Worm (Caenorhabditis elegans) whole organism, L2 larva: ENCODE data around the gene F14H3.5.

Source experiments
- C34F6.9 ChIP-seq: fragments of 150-350 bp; optimal IDR thresholded peaks from 2 replicates; lab custom pipeline; 2014; ENCODE audit warnings: missing biosample characterization, missing genetic modification characterization
- F13H6.1 ChIP-seq: sonication (generic microtip); optimal IDR thresholded peaks from 2 replicates; lab custom pipeline; 2016; ENCODE audit warnings: missing genetic modification characterization, missing compliant biosample characterization
- R02D3.7 ChIP-seq: fragments of 150-350 bp; optimal IDR thresholded peaks from 2 replicates; lab custom pipeline; 2014; ENCODE audit warnings: missing biosample characterization, missing genetic modification characterization
- Y55F3AM.14 ChIP-seq: fragments of 200-800 bp; sonication (Bioruptor generic); optimal IDR thresholded peaks from 2 replicates; lab custom pipeline; 2018; ENCODE audit warnings: mild to moderate bottlenecking, missing genetic modification characterization, missing compliant biosample characterization
- aly-2 ChIP-seq: fragments of 150-350 bp; optimal IDR thresholded peaks from 2 replicates; lab custom pipeline; 2014; ENCODE audit warnings: missing biosample characterization, missing genetic modification characterization
- ama-1 ChIP-seq: fragments of 150-350 bp; optimal IDR thresholded peaks from 2 replicates; lab custom pipeline; 2018; ENCODE audit warnings: inconsistent platforms
- blmp-1 ChIP-seq: sonication (generic microtip); optimal IDR thresholded peaks from 2 replicates; lab custom pipeline; 2017; ENCODE audit warnings: missing genetic modification characterization, mild to moderate bottlenecking, missing compliant biosample characterization, antibody characterized with exemption, moderate library complexity; ENCODE audit not compliant: insufficient read depth
- ceh-16 ChIP-seq: fragments of 150-350 bp; optimal IDR thresholded peaks from 2 replicates; lab custom pipeline; 2014; ENCODE audit warnings: missing biosample characterization, missing genetic modification characterization
- ceh-82 ChIP-seq: fragments of 150-350 bp; optimal IDR thresholded peaks from 2 replicates; lab custom pipeline; 2014; ENCODE audit warnings: missing biosample characterization, missing genetic modification characterization
- crh-2 ChIP-seq: sonication (generic microtip); optimal IDR thresholded peaks from 2 replicates; lab custom pipeline; 2017; ENCODE audit warnings: missing biosample characterization, missing genetic modification characterization
- dmd-4 ChIP-seq: sonication (generic microtip); optimal IDR thresholded peaks from 2 replicates; lab custom pipeline; 2017; ENCODE audit warnings: missing biosample characterization, missing genetic modification characterization
- egl-27 ChIP-seq: sonication (generic microtip); optimal IDR thresholded peaks from 3 replicates; lab custom pipeline; 2017; ENCODE audit warnings: missing biosample characterization, missing genetic modification reagents, missing genetic modification characterization
- elt-1 ChIP-seq: fragments of 150-350 bp; optimal IDR thresholded peaks from 2 replicates; lab custom pipeline; 2014; ENCODE audit warnings: missing biosample characterization, missing genetic modification characterization
- elt-3 ChIP-seq: sonication (generic microtip); optimal IDR thresholded peaks from 2 replicates; lab custom pipeline; 2017; ENCODE audit warnings: missing biosample characterization, missing genetic modification characterization
- gmeb-1 ChIP-seq: fragments of 150-350 bp; optimal IDR thresholded peaks from 2 replicates; lab custom pipeline; 2014; ENCODE audit warnings: missing biosample characterization, missing genetic modification characterization
- lin-39 ChIP-seq: fragments of 150-350 bp; optimal IDR thresholded peaks from 2 replicates; lab custom pipeline; 2014; ENCODE audit warnings: missing biosample characterization, missing genetic modification reagents, missing genetic modification characterization
- mbf-1 ChIP-seq: sonication (generic microtip); optimal IDR thresholded peaks from 2 replicates; lab custom pipeline; 2017; ENCODE audit warnings: missing biosample characterization, missing genetic modification characterization
- mdl-1 ChIP-seq, 2 experiments: fragments of 150-350 bp in 1 of 2; sonication (generic microtip) in 1 of 2; optimal IDR thresholded peaks; 2 replicates each; lab custom pipeline; 2017; ENCODE audit warnings: missing biosample characterization in 2 of 2, missing genetic modification characterization in 2 of 2
- nhr-10 ChIP-seq: sonication (generic microtip); optimal IDR thresholded peaks from 2 replicates; lab custom pipeline; 2017; ENCODE audit warnings: missing biosample characterization, missing genetic modification characterization
- nhr-11 ChIP-seq: fragments of 150-350 bp; optimal IDR thresholded peaks from 2 replicates; lab custom pipeline; 2014; ENCODE audit warnings: missing biosample characterization, missing genetic modification characterization
- nhr-12 ChIP-seq: fragments of 150-350 bp; optimal IDR thresholded peaks from 2 replicates; lab custom pipeline; 2014; ENCODE audit warnings: missing biosample characterization, missing genetic modification characterization
- nhr-129 ChIP-seq: fragments of 150-350 bp; optimal IDR thresholded peaks from 2 replicates; lab custom pipeline; 2014; ENCODE audit warnings: missing biosample characterization, missing genetic modification characterization
- nhr-21 ChIP-seq: fragments of 150-350 bp; optimal IDR thresholded peaks from 2 replicates; lab custom pipeline; 2014; ENCODE audit warnings: missing biosample characterization, missing genetic modification characterization
- nhr-23 ChIP-seq: fragments of 150-350 bp; optimal IDR thresholded peaks from 2 replicates; lab custom pipeline; 2014; ENCODE audit warnings: missing biosample characterization, missing genetic modification reagents, missing genetic modification characterization
- nhr-25 ChIP-seq: fragments of 150-350 bp; sonication (generic microtip); optimal IDR thresholded peaks from 3 replicates; lab custom pipeline; 2014; ENCODE audit warnings: missing biosample characterization, missing genetic modification characterization
- nhr-6 ChIP-seq: fragments of 150-350 bp; optimal IDR thresholded peaks from 2 replicates; lab custom pipeline; 2014; ENCODE audit warnings: missing biosample characterization, missing genetic modification characterization
- sem-4 ChIP-seq: fragments of 150-350 bp; optimal IDR thresholded peaks from 2 replicates; lab custom pipeline; 2014; ENCODE audit warnings: missing biosample characterization, missing genetic modification reagents, missing genetic modification characterization
- skn-1 ChIP-seq: sonication (generic microtip); optimal IDR thresholded peaks from 2 replicates; lab custom pipeline; 2017; ENCODE audit warnings: missing biosample characterization, missing genetic modification characterization
- snpc-4 ChIP-seq: fragments of 150-350 bp; optimal IDR thresholded peaks from 2 replicates; lab custom pipeline; 2014; ENCODE audit warnings: missing biosample characterization, missing genetic modification characterization
- unc-55 ChIP-seq: fragments of 150-350 bp; sonication (generic microtip); optimal IDR thresholded peaks from 3 replicates; lab custom pipeline; 2014; ENCODE audit warnings: missing biosample characterization, missing genetic modification reagents, missing genetic modification characterization
- zag-1 ChIP-seq: fragments of 150-350 bp; optimal IDR thresholded peaks from 2 replicates; lab custom pipeline; 2014; ENCODE audit warnings: missing biosample characterization, missing genetic modification characterization
- ztf-11 ChIP-seq: sonication (generic microtip); optimal IDR thresholded peaks from 2 replicates; lab custom pipeline; 2017; ENCODE audit warnings: missing biosample characterization, missing genetic modification characterization
- ztf-4 ChIP-seq: fragments of 150-350 bp; optimal IDR thresholded peaks from 2 replicates; lab custom pipeline; 2014; ENCODE audit warnings: missing biosample characterization, missing genetic modification characterization

The F14H3.5 gene

DNA sequence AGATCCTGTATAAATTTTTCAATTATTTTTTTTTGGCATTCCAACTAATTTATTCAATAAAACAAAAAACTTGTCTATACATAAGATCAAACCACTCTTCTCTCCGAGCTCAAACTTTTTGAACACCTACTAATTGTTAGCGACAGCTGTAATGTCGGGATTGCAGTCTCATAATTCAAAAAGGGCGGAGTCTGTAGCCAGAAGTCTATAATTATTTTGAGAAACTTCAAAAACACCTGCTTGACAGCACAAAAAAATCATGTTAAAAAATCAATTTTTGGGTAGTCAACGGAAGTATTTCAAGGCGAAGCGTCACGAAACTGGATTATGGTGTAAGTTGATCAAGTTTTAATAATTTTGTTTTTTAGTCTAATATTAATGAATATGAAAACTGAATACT lies 36.8 kb downstream of the F14H3.5 start, which contains the start of gene srx-44:
Gene srx-44 (plus strand): TSS at position 301 of the 400 bp plus-strand sequence.
- TF ChIP-seq F13H6.1 (tag; lab: Kevin White, UChicago) (no peak), nhr-10 (tag; lab: Kevin White, UChicago) (no peak), nhr-129 (tag; lab: Kevin White, UChicago) (no peak), elt-3 (tag; lab: Kevin White, UChicago) (no peak), unc-55 (GFP tag; lab: Kevin White, UChicago) (no peak), nhr-25 (tag; lab: Kevin White, UChicago) (no peak), dmd-4 (tag; lab: Kevin White, UChicago) (no peak), ztf-4 (tag; lab: Kevin White, UChicago) (no peak), mdl-1 (tag; optimal IDR thresholded peaks at IDR 0.05; lab: Kevin White, UChicago) (no peak)

DNA sequence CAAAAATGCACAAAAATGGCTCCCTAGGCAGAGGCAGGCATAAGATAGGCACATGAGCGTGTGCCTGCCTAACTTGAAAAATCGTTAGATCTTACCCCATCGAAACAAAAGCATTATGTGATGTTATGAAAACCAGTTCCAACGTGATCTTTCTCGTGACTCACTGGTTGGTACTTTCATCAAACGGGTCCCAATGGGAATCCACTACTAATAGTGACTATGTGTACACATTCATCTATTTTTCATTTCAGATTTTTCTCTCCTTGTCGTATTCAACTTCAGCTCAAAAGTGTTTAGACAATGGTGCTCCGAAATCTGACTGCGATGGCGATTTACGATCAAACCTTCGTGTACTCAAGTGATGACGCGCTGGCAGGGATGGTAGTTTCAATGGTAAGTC lies 39.2 kb downstream of the F14H3.5 start, which contains the start of gene srx-43:
Gene srx-43 (plus strand): TSS at position 301 of the 400 bp plus-strand sequence.
- TF ChIP-seq snpc-4 (tag; lab: Kevin White, UChicago): no peak
- no peak for TF ChIP-seq F13H6.1 (tag; lab: Kevin White, UChicago)
- TF ChIP-seq unc-55 (GFP tag; lab: Kevin White, UChicago): no peak
- TF ChIP-seq nhr-6: no peak
- no peak for TF ChIP-seq R02D3.7 (tag; lab: Kevin White, UChicago)

DNA sequence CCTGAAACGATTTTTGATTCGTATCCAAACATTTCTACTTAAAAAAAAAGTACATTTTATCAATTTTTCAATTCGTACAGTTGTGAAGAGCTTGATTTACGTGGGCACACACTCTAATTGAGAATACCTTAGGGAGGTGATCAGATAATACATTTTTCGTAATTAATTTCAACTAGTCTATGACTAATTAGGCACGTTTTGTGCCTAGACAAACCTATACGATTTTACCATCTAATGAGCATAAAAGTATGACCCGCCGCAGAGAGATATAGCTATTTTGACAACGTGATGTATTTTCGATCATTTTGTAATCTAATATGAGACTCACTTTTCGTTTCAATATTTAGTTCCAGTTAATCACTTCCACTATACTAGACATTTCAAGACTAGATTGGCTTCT lies 39.9 kb downstream of the F14H3.5 start:
- TF ChIP-seq nhr-6 (no peak), F13H6.1 (tag; lab: Kevin White, UChicago) (no peak), elt-1 (tag; lab: Kevin White, UChicago) (no peak)

DNA sequence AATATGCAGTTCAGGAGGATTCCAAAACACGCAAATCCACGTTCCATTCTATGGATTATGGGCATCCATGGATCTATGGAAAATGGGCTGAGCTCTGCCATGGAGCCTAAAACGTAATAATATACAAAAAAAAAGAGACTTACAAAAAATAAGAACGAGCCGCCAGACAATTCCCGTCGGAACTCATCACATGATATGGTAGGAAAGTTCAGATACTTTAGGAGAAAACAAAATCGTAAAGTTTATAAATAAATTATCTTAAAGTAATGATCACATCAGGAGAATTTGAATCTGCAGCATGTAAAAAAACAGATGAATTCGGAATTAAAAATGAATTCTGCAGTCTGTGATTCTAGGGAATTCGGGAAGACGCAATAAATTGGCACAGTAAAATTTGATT lies 41.2 kb downstream of the F14H3.5 start, which contains the start of gene str-232:
Gene str-232 (minus strand): TSS at position 101 of the 400 bp plus-strand sequence.
- TF ChIP-seq ceh-82 (tag; lab: Kevin White, UChicago) (no peak), aly-2 (tag; lab: Kevin White, UChicago) (no peak), zag-1 (tag; lab: Kevin White, UChicago) (no peak), nhr-21 (tag; lab: Kevin White, UChicago) (no peak)

DNA sequence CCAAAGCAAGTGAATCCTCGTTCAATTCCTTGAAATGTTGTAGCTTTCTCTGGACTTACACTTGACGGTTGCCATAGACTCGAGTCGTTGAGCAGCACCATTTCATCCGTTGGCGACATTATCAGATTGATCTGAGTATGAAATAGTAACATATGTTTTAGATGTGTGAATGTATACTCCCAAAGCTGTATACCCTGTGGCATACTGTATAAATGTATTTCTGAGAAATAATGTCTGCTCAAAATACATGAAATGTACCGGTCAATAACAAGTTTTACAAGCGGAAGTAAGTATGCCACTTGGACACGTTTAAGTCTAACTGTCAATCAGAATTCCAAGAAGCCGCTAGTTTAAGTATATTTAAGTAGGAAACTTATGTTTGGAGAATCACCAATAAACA lies 47.3 kb downstream of the F14H3.5 start, which contains the start of gene str-233:
Gene str-233 (minus strand): TSS at position 101 of the 400 bp plus-strand sequence.
- TF ChIP-seq ztf-11 (tag; lab: Kevin White, UChicago): no peak
- no peak for TF ChIP-seq nhr-21 (tag; lab: Kevin White, UChicago)
- TF ChIP-seq ceh-82 (tag; lab: Kevin White, UChicago): no peak
- TF ChIP-seq C34F6.9 (tag; lab: Kevin White, UChicago): no peak
- TF ChIP-seq nhr-25 (tag; lab: Kevin White, UChicago): no peak
- no peak for TF ChIP-seq zag-1 (tag; lab: Kevin White, UChicago)
- TF ChIP-seq nhr-23 (tag; lab: Kevin White, UChicago): no peak
- no peak for TF ChIP-seq unc-55 (GFP tag; lab: Kevin White, UChicago)
- TF ChIP-seq blmp-1 (tag; lab: Kevin White, UChicago): no peak
- no peak for TF ChIP-seq Y55F3AM.14 (GFP tag; lab: Kevin White, UChicago)
- no peak for TF ChIP-seq ztf-4 (tag; lab: Kevin White, UChicago)

DNA sequence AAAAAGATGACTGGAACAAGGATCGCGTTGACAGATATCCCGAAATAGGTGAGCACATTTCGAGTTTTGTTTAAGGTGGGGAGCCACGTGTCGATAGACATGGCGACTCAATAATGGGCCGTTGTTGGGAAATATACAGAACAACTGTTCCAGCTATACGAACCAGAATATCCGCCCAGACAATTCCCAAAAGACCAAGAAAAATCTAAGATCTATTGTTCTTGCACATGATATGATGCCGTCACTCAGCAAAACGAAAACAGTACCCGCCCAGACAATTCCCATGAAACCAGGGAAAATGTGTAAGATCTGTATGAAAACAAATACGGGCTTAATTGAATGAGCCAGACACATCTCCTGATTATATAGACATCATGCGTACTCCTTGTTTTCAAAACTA lies 49.4 kb downstream of the F14H3.5 start, which contains the start of gene str-231:
Gene str-231 (minus strand): TSS at position 101 of the 400 bp plus-strand sequence.
- TF ChIP-seq zag-1 (tag; lab: Kevin White, UChicago) (no peak), lin-39 (no peak), nhr-11 (tag; lab: Kevin White, UChicago) (no peak), crh-2 (tag; lab: Kevin White, UChicago) (no peak), ztf-4 (tag; lab: Kevin White, UChicago) (no peak), nhr-12 (tag; lab: Kevin White, UChicago) (no peak), ama-1 (lab: Kevin White, UChicago) (no peak), gmeb-1 (tag; lab: Kevin White, UChicago) (no peak), ceh-16 (tag; lab: Kevin White, UChicago) (no peak), sem-4 (tag; lab: Kevin White, UChicago) (no peak), skn-1 (tag; lab: Kevin White, UChicago) (no peak), egl-27 (tag; lab: Kevin White, UChicago) (no peak), ceh-82 (tag; lab: Kevin White, UChicago) (no peak), mbf-1 (no peak), C34F6.9 (tag; lab: Kevin White, UChicago) (no peak)
